Fruit fly (Drosophila melanogaster): Measurements from ENCODE around the gene CG33170.

DNA sequence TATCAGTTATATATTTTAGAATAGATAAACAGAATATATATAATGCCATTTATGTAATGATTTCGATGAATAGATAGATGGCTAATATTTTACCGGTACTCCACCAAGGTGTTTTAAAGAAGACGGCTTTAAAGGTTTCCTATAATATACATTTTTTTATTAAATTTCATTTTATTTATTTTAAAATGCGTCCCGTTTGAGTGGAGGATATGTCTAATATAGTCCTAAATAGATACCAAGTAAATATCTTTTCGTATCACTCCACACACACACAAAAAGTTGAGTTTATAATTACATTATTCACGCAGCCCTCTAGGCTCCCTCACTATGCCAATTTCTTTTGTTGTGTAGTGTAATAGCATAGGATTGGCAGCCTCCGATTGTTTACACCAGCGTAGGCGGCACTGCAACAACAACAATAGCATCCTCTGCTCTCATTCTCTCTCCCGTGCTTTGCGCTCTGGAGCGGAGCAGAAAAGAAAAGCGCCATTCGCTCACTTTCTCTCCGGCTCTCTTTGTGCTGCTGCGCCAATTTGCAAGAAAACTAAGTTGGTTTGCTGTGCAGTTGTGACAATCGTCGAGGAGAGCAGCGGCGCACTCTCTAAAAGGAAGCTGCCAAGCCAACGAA is 45.6 kb downstream of the CG33170 start, which contains the start of gene CG12768:
- no peak for TF ChIP-seq Myc (optimal IDR thresholded peaks at IDR 0.05)
- no peak for TF ChIP-seq psq (optimal IDR thresholded peaks at IDR 0.05)
- no peak for TF ChIP-seq ttk (optimal IDR thresholded peaks at IDR 0.05)
- TF ChIP-seq h (optimal IDR thresholded peaks at IDR 0.05): no peak
- no peak for TF ChIP-seq insv (optimal IDR thresholded peaks at IDR 0.05)
